Fruit fly (Drosophila melanogaster): Measurements from ENCODE around the gene Obp18a.

Gene Obp18a

DNA sequence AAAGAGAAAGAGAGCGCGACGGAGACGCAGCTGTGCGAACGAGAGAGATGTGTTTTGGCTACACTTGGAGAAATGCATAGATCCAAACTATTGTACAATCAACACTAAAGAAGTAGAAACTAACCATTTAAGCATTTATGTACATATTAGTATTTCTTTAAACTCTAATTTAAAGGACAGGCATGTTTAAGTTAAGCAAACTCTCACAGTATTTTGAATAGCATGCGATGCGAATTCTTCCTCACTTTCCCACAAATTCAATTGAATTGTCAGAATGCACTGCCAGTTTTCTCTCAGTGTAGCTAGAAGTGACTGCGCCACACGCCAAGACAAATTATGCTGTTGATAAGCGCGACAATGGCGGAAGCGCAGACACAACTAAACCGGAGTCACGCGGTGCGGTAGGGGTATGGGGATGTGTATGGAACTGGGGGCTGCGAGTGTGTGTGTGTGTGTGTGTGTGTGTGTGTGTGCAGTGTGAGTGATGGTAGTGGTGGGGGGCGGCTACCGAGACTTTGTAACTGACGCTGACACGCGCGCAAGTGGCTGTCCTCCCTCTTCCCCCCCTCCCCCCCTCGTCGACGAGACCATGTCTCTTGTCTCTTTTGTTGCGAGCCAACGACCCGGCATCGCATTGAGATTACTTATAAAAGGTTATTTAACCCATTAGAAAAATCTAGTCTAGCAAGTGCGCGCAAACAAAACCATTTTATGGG, 28.7 kb downstream of the Obp18a start (continued):
- TF ChIP-seq D (optimal IDR thresholded peaks at IDR 0.05) (no peak), D (GFP tag; optimal IDR thresholded peaks at IDR 0.05) (peak; percentile 4), CG4424 (GFP tag; optimal IDR thresholded peaks at IDR 0.05) (peak; percentile 49), CG16815 (GFP tag; optimal IDR thresholded peaks at IDR 0.05) (peak; percentile 11), CG3065 (GFP tag; optimal IDR thresholded peaks at IDR 0.05) (no peak), Blimp-1 (GFP tag; optimal IDR thresholded peaks at IDR 0.05) (peak; percentile 13), Bteb2 (GFP tag; optimal IDR thresholded peaks at IDR 0.05) (no peak), bigmax (GFP tag; optimal IDR thresholded peaks at IDR 0.05) (no peak), ci (GFP tag; IDR thresholded peaks at IDR 0.05) (0 out of 3 replicates have a peak, but pooled peaks have one; percentile 53), hkb (optimal IDR thresholded peaks at IDR 0.05) (no peak), hkb (GFP tag; IDR thresholded peaks at IDR 0.05) (peak; percentile 38; the same call in 1 of the 2 replicates), CG10979 (tag; optimal IDR thresholded peaks at IDR 0.05) (peak; percentile 40), zen (tag; optimal IDR thresholded peaks at IDR 0.05) (no peak), Oli (tag; optimal IDR thresholded peaks at IDR 0.05) (peak; percentile 59), Hr78 (GFP tag; optimal IDR thresholded peaks at IDR 0.05) (no peak), usp (GFP tag; optimal IDR thresholded peaks at IDR 0.05) (no peak), fd96Cb (tag; optimal IDR thresholded peaks at IDR 0.05) (peak; percentile 29), Ssrp (tag; optimal IDR thresholded peaks at IDR 0.05) (peak; percentile 20)

DNA sequence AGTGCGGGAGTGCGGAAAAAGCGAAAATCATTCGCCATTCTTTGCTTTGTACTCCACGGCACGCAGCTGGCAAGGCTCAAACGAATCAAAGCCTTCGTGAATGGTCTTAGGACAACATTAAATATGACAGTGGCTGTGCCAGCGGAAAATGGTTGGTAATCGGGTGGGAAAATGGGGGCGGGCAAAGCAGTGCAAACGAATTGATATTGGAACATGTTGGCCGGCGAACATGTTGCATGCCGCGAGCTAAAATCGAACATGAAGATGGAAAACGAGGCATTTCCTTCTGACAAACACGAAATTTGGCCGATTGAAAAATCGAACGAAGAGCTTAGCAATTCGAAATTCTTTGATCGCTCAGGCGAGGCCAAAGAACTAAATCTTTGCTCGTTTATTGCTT, 39.5 kb downstream of the Obp18a start:
- TF ChIP-seq CG5180 (GFP tag; optimal IDR thresholded peaks at IDR 0.05), result peak; percentile 95
- TF ChIP-seq CG10321 (GFP tag; IDR thresholded peaks at IDR 0.05), result no peak
- no peak for TF ChIP-seq CG9876 (GFP tag; optimal IDR thresholded peaks at IDR 0.05)
- no peak for TF ChIP-seq CG7839 (tag; optimal IDR thresholded peaks at IDR 0.05)
